Fruit fly (Drosophila melanogaster) whole organism, adult: Measurements from ENCODE around the gene CG8861.

Experiments
- Hr96 ChIP-seq: fragments of 200-800 bp; sonication (Bioruptor generic); optimal IDR thresholded peaks from 2 replicates; lab custom pipeline; 2016; ENCODE audit warnings: missing biosample characterization, missing genetic modification characterization
- cic ChIP-seq: fragments of 200-800 bp; sonication (Bioruptor generic); optimal IDR thresholded peaks from 2 replicates; lab custom pipeline; 2017; ENCODE audit warnings: missing biosample characterization, mild to moderate bottlenecking, missing genetic modification characterization, moderate library complexity
- kay ChIP-seq: fragments of 200-800 bp; sonication (Bioruptor generic); peaks from one replicate; lab custom pipeline; 2016; ENCODE audit warnings: missing biosample characterization, missing genetic modification characterization, borderline replicate concordance

dm6 chr3R:9355195-9355594 lies 26.9 kb upstream of the CG8861 start, which contains the start of gene CG43675:
- TF ChIP-seq kay (GFP tag; lab: Kevin White, UChicago) (no peak), Hr96 (GFP tag; lab: Kevin White, UChicago) (no peak), cic (GFP tag; lab: Kevin White, UChicago) (no peak)
